Worm (Caenorhabditis elegans) whole organism, L3 larva: ENCODE results near the gene Y38C1AA.6.

Source experiments
- ceh-16 ChIP-seq: sonication (generic microtip); optimal IDR thresholded peaks from 2 replicates; lab custom pipeline; 2017; ENCODE audit warnings: missing biosample characterization, missing genetic modification characterization
- ceh-28 ChIP-seq: fragments of 150-350 bp; optimal IDR thresholded peaks from 2 replicates; lab custom pipeline; 2014; ENCODE audit warnings: missing biosample characterization, missing genetic modification reagents, missing genetic modification characterization
- ceh-82 ChIP-seq: fragments of 150-350 bp; optimal IDR thresholded peaks from 2 replicates; lab custom pipeline; 2014; ENCODE audit warnings: missing biosample characterization, missing genetic modification characterization
- fkh-2 ChIP-seq: fragments of 150-350 bp; optimal IDR thresholded peaks from 2 replicates; lab custom pipeline; 2014; ENCODE audit warnings: missing biosample characterization, missing genetic modification reagents, missing genetic modification characterization
- mdl-1 ChIP-seq: fragments of 150-350 bp; optimal IDR thresholded peaks from 2 replicates; lab custom pipeline; 2014; ENCODE audit warnings: missing biosample characterization, missing genetic modification characterization
- nfya-1 ChIP-seq: sonication (generic microtip); optimal IDR thresholded peaks from 2 replicates; lab custom pipeline; 2017; ENCODE audit warnings: missing genetic modification characterization, mild to moderate bottlenecking, missing compliant biosample characterization, antibody characterized with exemption, moderate library complexity; ENCODE audit not compliant: insufficient read depth
- nhr-11 ChIP-seq: fragments of 150-350 bp; optimal IDR thresholded peaks from 2 replicates; lab custom pipeline; 2014; ENCODE audit warnings: missing biosample characterization, missing genetic modification characterization
- nhr-12 ChIP-seq: fragments of 150-350 bp; optimal IDR thresholded peaks from 2 replicates; lab custom pipeline; 2014; ENCODE audit warnings: missing biosample characterization, missing genetic modification characterization
- nhr-43 ChIP-seq: sonication (generic microtip); optimal IDR thresholded peaks from 2 replicates; lab custom pipeline; 2016; ENCODE audit warnings: mild to moderate bottlenecking, missing genetic modification characterization, missing compliant biosample characterization; ENCODE audit not compliant: poor library complexity, severe bottlenecking
- nhr-77 ChIP-seq: fragments of 150-350 bp; optimal IDR thresholded peaks from 2 replicates; lab custom pipeline; 2014; ENCODE audit warnings: missing biosample characterization, missing genetic modification characterization
- snpc-4 ChIP-seq: fragments of 150-350 bp; optimal IDR thresholded peaks from 2 replicates; lab custom pipeline; 2014; ENCODE audit warnings: missing biosample characterization, missing genetic modification characterization
- tbx-2 ChIP-seq: sonication (generic microtip); optimal IDR thresholded peaks from 2 replicates; lab custom pipeline; 2016; ENCODE audit warnings: mild to moderate bottlenecking, missing genetic modification characterization, missing compliant biosample characterization
- unc-39 ChIP-seq: sonication (generic microtip); optimal IDR thresholded peaks from 4 replicates; lab custom pipeline; 2017; ENCODE audit warnings: missing biosample characterization, missing genetic modification characterization
- zag-1 ChIP-seq: fragments of 150-350 bp; optimal IDR thresholded peaks from 2 replicates; lab custom pipeline; 2014; ENCODE audit warnings: missing biosample characterization, missing genetic modification characterization

ce11 chrIV:133968-134367, 28.7 kb upstream of the Y38C1AA.6 start:
- TF ChIP-seq nhr-12 (tag; lab: Kevin White, UChicago) (no peak), unc-39 (tag; lab: Kevin White, UChicago) (no peak), ceh-28 (tag; lab: Kevin White, UChicago) (no peak), nfya-1 (tag; lab: Kevin White, UChicago) (no peak), nhr-11 (tag; lab: Kevin White, UChicago) (no peak), ceh-16 (tag; lab: Kevin White, UChicago) (no peak), tbx-2 (tag; lab: Kevin White, UChicago) (no peak), fkh-2 (tag; lab: Kevin White, UChicago) (no peak), nhr-77 (tag; lab: Kevin White, UChicago) (no peak), ceh-82 (tag; lab: Kevin White, UChicago) (no peak), zag-1 (tag; lab: Kevin White, UChicago) (no peak), snpc-4 (tag; lab: Kevin White, UChicago) (no peak), nhr-43 (tag; lab: Kevin White, UChicago) (no peak), mdl-1 (tag; lab: Kevin White, UChicago) (no peak)
